Worm (Caenorhabditis elegans): ENCODE results near the gene eelo-1.

The eelo-1 gene

DNA sequence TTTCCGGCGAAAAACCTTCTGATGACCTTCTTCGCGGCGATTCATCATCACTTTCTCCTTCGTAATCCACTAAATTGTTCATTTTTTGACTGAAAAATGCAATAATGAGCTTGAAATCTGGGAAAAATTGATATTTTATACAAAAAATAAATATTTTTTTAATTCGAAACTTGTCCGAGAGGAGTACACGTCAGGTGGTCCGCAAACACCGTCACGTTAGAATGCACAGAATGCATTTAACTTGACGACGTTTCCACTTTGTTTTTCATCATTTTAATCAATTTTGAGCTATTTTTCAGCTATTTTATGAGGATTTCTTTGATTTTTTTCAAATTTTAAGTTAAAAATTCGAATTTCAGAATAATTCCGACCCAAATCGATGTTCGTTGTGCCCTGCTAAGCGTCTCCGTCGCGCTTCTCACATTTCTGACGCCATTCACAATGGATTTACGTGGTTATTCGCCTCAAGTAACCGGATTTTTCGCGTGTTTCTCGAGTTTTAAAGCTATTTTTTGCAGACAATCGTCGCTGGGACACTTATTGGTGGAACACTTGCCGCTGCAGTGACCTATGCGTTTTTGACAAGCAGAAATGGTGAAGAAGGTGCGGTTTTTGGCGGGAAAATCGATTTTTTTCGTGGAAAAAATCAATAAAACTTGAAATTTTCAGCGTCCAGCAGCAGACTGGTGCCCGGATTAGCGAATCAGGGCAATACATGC lies at the start of gene eelo-1, which contains the start of gene Y67D2.2:
eelo-1 (minus strand) TSS at position 89 of the 719 bp plus-strand sequence.
Y67D2.2 (plus strand) TSS at position 360 of the 719 bp plus-strand sequence.
- TF ChIP-seq unc-62 (GFP tag; optimal IDR thresholded peaks at IDR 0.05): no peak

DNA sequence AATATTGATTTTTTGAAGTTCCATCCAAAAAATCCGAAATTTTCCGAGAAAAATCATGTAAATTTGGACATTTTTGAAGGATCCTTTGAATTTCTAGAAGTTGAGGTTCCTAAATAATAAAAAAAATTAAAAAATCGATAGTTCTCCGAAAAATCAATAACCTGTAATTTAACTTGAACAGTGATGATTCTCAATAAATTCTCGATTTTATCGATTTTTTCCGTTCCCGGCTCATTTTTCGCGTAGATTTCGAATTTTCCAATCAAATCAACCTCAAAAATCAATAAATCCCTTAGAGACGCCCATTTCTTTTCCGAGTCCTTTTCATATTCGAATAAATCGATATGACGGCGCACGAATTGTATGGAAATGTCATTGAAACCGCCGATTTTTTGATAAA lies 49.3 kb upstream of the eelo-1 start:
- no peak for TF ChIP-seq unc-62 (GFP tag; optimal IDR thresholded peaks at IDR 0.05)

DNA sequence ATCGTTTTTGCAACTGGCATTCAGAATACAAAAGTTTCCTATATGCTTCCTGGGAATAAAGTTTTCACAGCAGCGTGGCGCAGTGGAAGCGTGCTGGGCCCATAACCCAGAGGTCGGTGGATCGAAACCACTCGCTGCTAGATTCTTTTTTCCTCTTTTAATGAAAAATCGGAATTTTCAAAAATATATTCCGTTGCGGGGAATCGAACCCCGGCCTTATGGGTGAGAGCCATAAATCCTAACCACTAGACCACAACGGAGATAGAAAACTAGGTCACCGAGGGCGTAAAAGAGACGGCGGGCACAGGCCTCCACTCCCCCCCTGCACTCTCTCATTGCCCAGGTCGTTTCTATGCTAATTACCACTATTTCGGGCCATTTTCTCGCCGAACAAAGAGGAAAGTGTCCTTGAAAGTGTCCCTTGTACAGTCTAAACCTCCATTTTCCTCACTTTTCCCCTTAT lies 46.2 kb upstream of the eelo-1 start, which contains the start of gene Y22D7AL.6:
Y22D7AL.6 (plus strand) TSS at position 413 of the 463 bp plus-strand sequence.
- TF ChIP-seq unc-62 (GFP tag; optimal IDR thresholded peaks at IDR 0.05): no peak

DNA sequence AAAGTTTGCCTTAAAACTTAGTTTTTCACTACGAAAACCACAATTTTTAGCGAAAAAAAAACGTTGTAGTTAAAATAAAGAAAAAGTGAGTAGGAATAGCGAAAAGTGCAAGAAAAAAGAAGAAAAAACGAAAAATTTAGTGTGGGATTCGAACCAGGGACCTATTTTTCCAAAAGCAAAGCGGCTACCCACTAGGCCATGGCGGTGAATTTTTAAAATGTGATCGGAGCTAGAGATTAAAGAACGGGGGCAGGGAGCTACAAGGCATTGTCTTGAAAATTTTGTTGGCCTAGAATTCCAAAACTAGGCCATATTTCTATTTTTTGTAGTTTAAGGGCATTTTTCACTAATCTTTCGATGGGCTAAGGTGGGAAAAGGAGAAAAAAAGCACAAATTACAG lies 45.4 kb upstream of the eelo-1 start:
- no peak for TF ChIP-seq unc-62 (GFP tag; optimal IDR thresholded peaks at IDR 0.05)

DNA sequence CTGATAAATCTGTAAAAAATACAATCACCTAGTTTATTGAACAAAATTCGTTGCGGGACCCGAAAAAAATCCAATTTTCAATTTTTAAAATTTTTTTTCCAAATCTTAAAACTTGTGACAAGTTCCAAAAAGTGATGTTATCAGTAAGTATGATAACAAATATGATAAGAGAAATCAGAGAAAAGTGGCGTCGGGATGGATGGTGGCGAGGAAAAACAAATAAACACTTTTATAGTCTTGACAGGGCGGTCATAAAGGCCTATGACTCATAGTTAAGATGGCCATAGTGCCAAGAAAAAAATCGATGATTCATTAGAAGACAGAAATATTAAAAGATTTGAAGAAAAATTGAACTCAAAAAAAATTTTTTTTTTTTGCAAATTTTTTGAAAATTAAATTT lies 44.4 kb upstream of the eelo-1 start:
- no peak for TF ChIP-seq unc-62 (GFP tag; optimal IDR thresholded peaks at IDR 0.05)

DNA sequence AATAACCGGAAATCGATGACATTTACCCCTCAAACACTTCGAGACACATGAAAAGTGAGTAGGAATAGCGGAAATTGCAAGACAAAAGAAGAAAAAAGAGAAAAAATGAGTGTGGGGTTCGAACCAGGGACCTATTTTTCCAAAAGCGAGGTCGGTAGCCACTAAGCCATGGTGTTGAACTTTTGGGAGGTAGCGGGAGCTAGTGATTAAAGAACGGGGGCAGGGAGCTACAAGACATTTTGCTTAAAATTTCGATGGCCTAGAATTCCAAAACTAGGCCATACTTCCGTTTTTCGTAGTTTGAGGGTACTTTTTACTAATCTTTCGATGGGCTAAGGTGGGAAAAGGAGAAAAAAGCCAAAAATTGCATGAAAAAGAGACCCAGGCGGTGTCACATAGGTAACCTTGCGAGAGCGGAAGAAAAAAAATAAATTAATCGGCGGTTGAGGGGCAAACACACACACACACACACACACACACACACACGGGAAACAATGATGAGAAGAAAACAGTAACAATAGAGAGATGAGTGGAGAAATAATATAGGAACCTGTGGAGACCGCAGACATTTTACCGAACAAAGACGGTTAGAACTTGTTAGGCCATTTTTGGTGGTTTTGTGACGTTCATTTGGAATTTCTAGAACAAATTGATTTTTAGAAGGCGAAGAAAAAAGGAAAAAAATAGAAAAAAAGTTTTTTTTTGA lies 43.3 kb upstream of the eelo-1 start:
- no peak for TF ChIP-seq unc-62 (GFP tag; optimal IDR thresholded peaks at IDR 0.05)

DNA sequence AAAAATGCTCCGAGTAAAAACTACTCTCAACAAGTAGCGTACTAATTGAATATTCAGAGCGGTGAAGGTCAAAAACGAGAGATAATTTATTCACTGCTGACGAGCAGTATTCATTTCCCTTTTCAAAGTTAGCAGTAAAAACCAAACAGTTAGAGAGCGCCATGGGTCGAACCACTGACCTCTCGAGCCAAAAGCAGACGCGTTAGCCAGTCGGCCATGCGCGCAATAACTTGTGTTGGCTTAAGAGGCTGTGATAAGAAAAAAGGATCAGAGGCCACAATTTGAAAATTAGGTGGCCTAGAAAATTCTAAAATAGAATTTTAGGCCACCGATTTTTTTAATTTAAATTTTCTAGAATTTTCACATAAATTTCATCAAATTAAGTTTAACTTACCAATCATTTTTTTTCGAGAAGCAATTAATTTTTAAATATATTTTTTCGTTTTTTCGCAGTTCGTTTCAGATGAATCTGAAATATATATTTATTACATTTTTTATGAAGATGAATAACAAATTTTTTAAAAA lies 42.4 kb upstream of the eelo-1 start, which contains the start of gene sms-3:
sms-3 (minus strand) TSS at position 475 of the 525 bp plus-strand sequence.
- no peak for TF ChIP-seq unc-62 (GFP tag; optimal IDR thresholded peaks at IDR 0.05)

DNA sequence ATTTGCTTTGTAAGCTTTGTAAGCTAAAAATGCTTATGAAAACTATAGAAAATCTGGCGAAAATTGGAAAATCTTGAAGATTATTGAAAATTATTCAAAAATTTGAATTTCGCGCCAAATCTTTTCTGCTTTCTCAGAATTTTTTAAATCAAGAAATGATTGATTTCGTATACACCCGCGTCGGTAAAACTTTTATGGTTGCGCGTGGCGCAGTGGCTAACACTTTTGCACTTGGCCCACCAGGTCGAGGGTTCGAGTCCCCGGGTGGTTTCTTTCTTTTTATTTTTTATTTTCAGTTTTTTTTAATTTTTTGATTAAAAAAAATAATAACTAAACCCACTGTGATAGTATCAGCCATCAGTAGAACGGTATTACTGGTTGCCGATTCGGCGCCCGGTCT lies 40.6 kb upstream of the eelo-1 start:
- TF ChIP-seq unc-62 (GFP tag; optimal IDR thresholded peaks at IDR 0.05): no peak

DNA sequence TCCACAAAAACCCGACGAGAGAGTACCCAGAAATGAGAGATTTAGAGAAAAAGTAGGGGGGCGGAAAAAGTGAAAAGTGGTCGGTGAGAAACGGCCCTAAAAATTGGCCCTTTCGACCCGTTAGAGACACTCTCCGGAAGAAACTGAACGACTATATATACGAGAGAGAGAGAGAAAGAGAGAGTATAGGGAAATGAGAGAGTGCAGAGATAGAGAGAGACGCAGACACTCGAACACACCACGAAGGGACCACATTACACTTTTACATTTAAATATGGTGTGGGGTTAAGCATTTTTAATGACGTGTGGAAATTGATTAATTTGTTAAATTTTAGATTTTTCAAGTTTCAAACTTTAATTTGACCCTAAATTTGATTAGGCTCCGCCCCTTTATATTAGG lies 33.4 kb upstream of the eelo-1 start:
- TF ChIP-seq unc-62 (GFP tag; optimal IDR thresholded peaks at IDR 0.05): no peak

DNA sequence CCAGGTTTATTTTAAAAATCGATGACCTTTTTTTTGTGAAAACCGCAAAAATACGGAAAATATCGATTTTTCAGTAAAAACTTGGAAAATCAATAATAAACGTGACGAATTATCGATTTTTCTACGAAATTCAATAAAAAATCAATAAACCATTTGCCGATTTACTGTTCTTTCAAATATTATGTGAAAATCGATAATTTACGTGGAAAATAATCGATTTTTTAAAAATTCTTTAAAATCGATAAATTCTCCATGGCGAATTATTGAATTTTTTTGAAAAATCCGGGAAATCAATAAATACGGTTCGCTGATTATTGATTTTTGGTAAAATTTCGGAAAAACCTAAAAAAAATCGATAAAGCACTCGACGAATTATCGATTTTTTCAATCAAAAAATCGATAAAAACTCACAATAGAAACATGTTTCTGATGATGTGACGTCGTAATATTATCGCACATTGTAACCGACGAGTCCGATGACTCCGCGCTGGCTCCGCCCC lies 25.9 kb upstream of the eelo-1 start:
- TF ChIP-seq unc-62 (GFP tag; optimal IDR thresholded peaks at IDR 0.05): no peak

DNA sequence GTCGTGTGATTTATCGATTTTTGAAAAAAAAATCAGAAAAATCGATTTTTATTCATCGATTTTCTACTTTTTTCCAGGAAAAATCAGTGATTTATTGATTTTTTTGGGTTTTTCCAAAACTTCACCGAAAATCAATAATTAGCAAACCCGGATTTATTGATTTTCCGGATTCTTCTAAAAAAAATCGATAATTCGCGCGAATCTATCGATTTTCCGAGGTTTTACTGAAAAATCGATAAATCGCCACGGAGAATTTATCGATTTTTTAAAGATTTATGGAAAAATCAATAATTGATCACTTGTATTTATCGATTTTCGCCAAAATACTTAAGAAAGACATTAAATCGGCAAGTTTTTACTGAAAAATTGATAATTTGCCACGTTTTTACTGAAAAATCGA lies 25.2 kb upstream of the eelo-1 start:
- TF ChIP-seq unc-62 (GFP tag; optimal IDR thresholded peaks at IDR 0.05): no peak

DNA sequence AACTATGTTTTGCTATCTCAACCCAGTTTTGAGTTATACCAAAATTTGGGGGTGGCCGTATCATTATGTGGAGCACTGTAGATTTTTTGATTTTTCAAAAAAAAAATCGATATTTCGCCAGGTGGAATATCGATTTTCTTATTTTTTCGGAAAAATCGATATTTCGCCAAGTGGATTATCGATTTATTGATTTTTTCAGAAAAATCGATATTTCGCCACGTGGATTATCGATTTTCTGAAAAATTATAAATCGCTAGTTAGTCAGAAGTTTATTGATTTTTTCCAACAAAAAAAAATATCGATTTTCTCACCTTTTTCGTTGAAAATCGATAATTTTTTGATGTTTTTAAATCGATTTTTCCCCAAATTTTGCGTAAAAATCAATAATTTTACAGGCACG lies 21.8 kb upstream of the eelo-1 start:
- no peak for TF ChIP-seq unc-62 (GFP tag; optimal IDR thresholded peaks at IDR 0.05)

DNA sequence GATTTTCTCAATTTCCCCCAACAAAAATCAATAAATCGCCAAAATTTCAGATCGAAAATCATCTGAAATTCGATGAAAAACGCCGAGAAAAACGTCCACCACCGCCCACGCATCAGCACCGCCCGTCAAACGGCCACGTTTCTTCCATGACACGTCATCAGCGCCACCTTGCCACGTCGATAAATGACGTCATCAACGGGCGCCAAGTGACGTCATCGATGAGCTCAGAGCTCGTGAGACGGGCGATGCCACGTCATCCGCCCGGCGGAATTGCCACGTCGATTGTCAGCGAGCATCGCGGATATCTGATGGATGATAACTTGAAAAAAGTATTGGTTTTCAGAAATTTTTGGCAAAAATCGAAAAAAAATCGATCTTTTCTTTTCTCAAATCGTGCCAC lies 20.7 kb upstream of the eelo-1 start:
- TF ChIP-seq unc-62 (GFP tag; optimal IDR thresholded peaks at IDR 0.05): no peak

DNA sequence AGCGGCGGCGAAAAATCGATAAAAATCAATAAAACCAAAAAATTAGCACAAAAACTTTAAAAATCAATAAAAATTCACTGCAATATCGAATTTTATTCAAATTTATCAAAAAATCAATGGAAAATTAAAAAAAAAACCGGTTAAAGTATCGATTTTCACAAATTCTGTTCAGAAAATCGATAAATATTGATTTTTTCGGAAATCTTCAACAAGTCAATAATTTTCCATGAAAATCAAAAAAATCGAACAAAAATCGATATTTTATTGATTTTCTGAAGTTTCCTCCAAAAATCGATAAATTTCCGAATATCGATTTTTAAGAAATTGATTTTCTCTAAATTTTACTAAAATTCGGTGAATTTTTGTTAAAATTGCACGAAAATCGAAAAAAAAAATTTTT lies 20.2 kb upstream of the eelo-1 start:
- no peak for TF ChIP-seq unc-62 (GFP tag; optimal IDR thresholded peaks at IDR 0.05)

DNA sequence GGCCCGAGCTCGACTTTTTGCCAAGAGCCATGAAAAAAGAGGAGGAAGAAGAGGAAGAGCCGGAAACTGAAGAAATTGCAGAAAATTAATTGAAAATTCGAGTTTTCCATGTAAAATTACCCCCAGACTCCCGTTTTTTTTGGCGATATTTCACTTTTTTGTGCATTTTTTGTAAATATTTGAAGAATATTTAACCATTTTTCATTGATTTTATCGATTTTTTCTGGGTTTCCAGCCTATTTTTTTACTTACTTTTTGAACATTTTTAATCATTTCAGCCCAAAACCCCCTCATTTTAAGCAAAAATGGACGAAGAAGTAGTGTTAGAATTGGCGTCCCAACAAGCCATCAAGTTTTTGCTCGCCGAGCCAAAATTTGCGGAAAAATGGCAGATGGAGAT lies 18.1 kb upstream of the eelo-1 start, which contains the start of gene Y22D7AL.7:
Y22D7AL.7 (plus strand) TSS at position 301 of the 400 bp plus-strand sequence.
- no peak for TF ChIP-seq unc-62 (GFP tag; optimal IDR thresholded peaks at IDR 0.05)

DNA sequence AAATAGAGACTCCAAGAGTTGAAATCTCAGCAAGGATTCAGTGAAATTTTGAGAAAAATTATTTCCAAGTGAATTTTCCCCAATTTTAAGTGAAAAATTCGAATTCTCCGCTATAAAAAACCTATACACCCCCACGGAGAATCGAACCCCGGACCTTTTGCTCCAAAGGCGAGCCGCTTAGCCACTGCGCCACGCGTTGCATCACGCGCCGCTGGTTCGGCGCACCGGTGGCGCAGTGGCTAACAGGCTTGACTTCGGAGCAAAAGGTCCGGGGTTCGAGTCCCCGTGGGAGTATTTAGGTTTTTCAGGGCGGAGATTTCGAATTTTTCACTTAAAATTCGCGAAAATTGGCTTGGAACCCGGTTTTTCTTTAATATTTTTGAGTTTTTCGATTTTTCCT lies 17.3 kb upstream of the eelo-1 start:
- TF ChIP-seq unc-62 (GFP tag; optimal IDR thresholded peaks at IDR 0.05): no peak
